Worm (Caenorhabditis elegans) whole organism, L4 larva: Measurements from ENCODE around the gene nhr-35.

Source experiments
- D1046.2 ChIP-seq: fragments of 200-800 bp; sonication (Bioruptor generic); IDR thresholded peaks from 2 replicates; pipeline ENCODE4 v1.3.6; 2022; ENCODE audit warnings: missing genetic modification characterization, missing compliant biosample characterization
- F10B5.3 ChIP-seq: sonication (generic microtip); optimal IDR thresholded peaks from 2 replicates; lab custom pipeline; 2016; ENCODE audit warnings: mild to moderate bottlenecking, missing genetic modification characterization, missing compliant biosample characterization
- F26F4.8 ChIP-seq: fragments of 200-800 bp; sonication (Bioruptor generic); conservative IDR thresholded peaks from 2 replicates; pipeline ENCODE4 v1.3.6; 2022; ENCODE audit warnings: missing genetic modification characterization, missing compliant biosample characterization
- F44E2.7 ChIP-seq: fragments of 200-800 bp; sonication (Bioruptor generic); IDR thresholded peaks from 2 replicates; pipeline ENCODE4 v2.1.2; 2022; ENCODE audit warnings: missing genetic modification characterization, missing compliant biosample characterization
- T26A8.4 ChIP-seq: fragments of 200-800 bp; sonication (Bioruptor generic); IDR thresholded peaks from 2 replicates; pipeline ENCODE4 v1.3.6; 2022; ENCODE audit warnings: missing genetic modification characterization, missing compliant biosample characterization
- Y5F2A.4 ChIP-seq: fragments of 200-800 bp; sonication (Bioruptor generic); optimal IDR thresholded peaks from 2 replicates; lab custom pipeline; 2018; ENCODE audit warnings: mild to moderate bottlenecking, missing genetic modification characterization, missing compliant biosample characterization
- ZK546.5 ChIP-seq, 2 experiments: sonication (generic microtip); optimal IDR thresholded peaks; 2 replicates each; lab custom pipeline; 2017; ENCODE audit warnings: missing biosample characterization in 2 of 2, missing genetic modification characterization in 2 of 2
- aha-1 ChIP-seq: fragments of 150-350 bp; peaks from one replicate; lab custom pipeline; 2014; ENCODE audit warnings: missing biosample characterization, missing genetic modification characterization
- arid-1 ChIP-seq: fragments of 200-800 bp; sonication (Bioruptor generic); conservative IDR thresholded peaks from 2 replicates; pipeline ENCODE4 v1.3.6; 2022; ENCODE audit warnings: missing genetic modification reagents, missing genetic modification characterization, missing compliant biosample characterization
- ceh-20 ChIP-seq: fragments of 200-800 bp; sonication (Bioruptor generic); IDR thresholded peaks from 2 replicates; pipeline ENCODE4 v1.3.6; 2022; ENCODE audit warnings: missing genetic modification reagents, missing genetic modification characterization, missing compliant biosample characterization
- ceh-44 ChIP-seq: fragments of 200-800 bp; sonication (Bioruptor generic); IDR thresholded peaks from 2 replicates; pipeline ENCODE4 v1.3.6; 2022; ENCODE audit warnings: missing genetic modification reagents, missing genetic modification characterization, missing compliant biosample characterization
- ceh-82 ChIP-seq: sonication (generic microtip); optimal IDR thresholded peaks from 2 replicates; lab custom pipeline; 2017; ENCODE audit warnings: missing biosample characterization, missing genetic modification characterization
- cey-2 ChIP-seq: sonication (generic microtip); optimal IDR thresholded peaks from 3 replicates; lab custom pipeline; 2017; ENCODE audit warnings: missing genetic modification characterization, mild to moderate bottlenecking, missing compliant biosample characterization, antibody characterized with exemption, borderline replicate concordance; ENCODE audit not compliant: insufficient read depth
- daf-12 ChIP-seq: fragments of 150-350 bp; optimal IDR thresholded peaks from 2 replicates; lab custom pipeline; 2014; ENCODE audit warnings: missing biosample characterization, missing genetic modification reagents, missing genetic modification characterization
- daf-16 ChIP-seq, 3 experiments: sonication (generic microtip); optimal IDR thresholded peaks; 2 replicates each; lab custom pipeline; 2016 to 2017; ENCODE audit warnings: missing genetic modification characterization in 3 of 3, missing genetic modification reagents in 3 of 3, mild to moderate bottlenecking in 2 of 3, missing compliant biosample characterization in 2 of 3, missing biosample characterization in 1 of 3, moderate library complexity in 1 of 3
- daf-19 ChIP-seq: fragments of 200-800 bp; sonication (Bioruptor generic); conservative IDR thresholded peaks from 2 replicates; pipeline ENCODE4 v1.3.6; 2022; ENCODE audit warnings: missing genetic modification characterization, missing compliant biosample characterization
- daf-8 ChIP-seq: fragments of 200-800 bp; sonication (Bioruptor generic); IDR thresholded peaks from 2 replicates; pipeline ENCODE4 v1.3.6; 2022; ENCODE audit warnings: missing genetic modification characterization, missing compliant biosample characterization
- dmd-6 ChIP-seq: fragments of 200-800 bp; sonication (Bioruptor generic); IDR thresholded peaks from 2 replicates; pipeline ENCODE4 v1.3.6; 2022; ENCODE audit warnings: missing genetic modification reagents, missing genetic modification characterization, missing compliant biosample characterization
- dmd-8 ChIP-seq: fragments of 200-800 bp; sonication (Bioruptor generic); IDR thresholded peaks from 2 replicates; pipeline ENCODE4 v1.3.6; 2022; ENCODE audit warnings: missing genetic modification characterization, missing compliant biosample characterization
- dve-1 ChIP-seq: sonication (generic microtip); optimal IDR thresholded peaks from 2 replicates; lab custom pipeline; 2017; ENCODE audit warnings: antibody characterized with exemption, mild to moderate bottlenecking, missing genetic modification characterization, missing compliant biosample characterization; ENCODE audit not compliant: insufficient read depth
- egl-27 ChIP-seq: sonication (generic microtip); optimal IDR thresholded peaks from 3 replicates; lab custom pipeline; 2017; ENCODE audit warnings: missing biosample characterization, missing genetic modification reagents, missing genetic modification characterization
- hif-1 ChIP-seq, 2 experiments: sonication (generic microtip); optimal IDR thresholded peaks; 2 replicates each; lab custom pipeline; 2016 to 2017; ENCODE audit warnings: missing compliant biosample characterization in 2 of 2, missing genetic modification characterization in 2 of 2, missing genetic modification reagents in 2 of 2, missing genotype in 2 of 2, mild to moderate bottlenecking in 1 of 2
- hlh-11 ChIP-seq: fragments of 200-800 bp; sonication (Bioruptor generic); optimal IDR thresholded peaks from 2 replicates; lab custom pipeline; 2018; ENCODE audit warnings: mild to moderate bottlenecking, missing genetic modification characterization, missing compliant biosample characterization
- hlh-30 ChIP-seq: sonication (generic microtip); optimal IDR thresholded peaks from 2 replicates; lab custom pipeline; 2017; ENCODE audit warnings: antibody characterized with exemption, mild to moderate bottlenecking, missing genetic modification characterization, missing compliant biosample characterization; ENCODE audit not compliant: insufficient read depth
- lim-7 ChIP-seq: fragments of 200-800 bp; sonication (Bioruptor generic); IDR thresholded peaks from 2 replicates; pipeline ENCODE4 v1.3.6; 2022; ENCODE audit warnings: missing genetic modification characterization, missing compliant biosample characterization
- lin-1 ChIP-seq: fragments of 200-800 bp; sonication (Bioruptor generic); IDR thresholded peaks from 2 replicates; pipeline ENCODE4 v1.3.6; 2022; ENCODE audit warnings: missing genetic modification reagents, missing genetic modification characterization, missing compliant biosample characterization
- lin-15B ChIP-seq: fragments of 150-350 bp; sonication (generic microtip); optimal IDR thresholded peaks from 3 replicates; lab custom pipeline; 2014; ENCODE audit warnings: missing biosample characterization, missing genetic modification characterization
- lin-38 ChIP-seq: fragments of 200-800 bp; sonication (Bioruptor generic); IDR thresholded peaks from 2 replicates; pipeline ENCODE4 v1.3.6; 2022; ENCODE audit warnings: missing genetic modification reagents, missing genetic modification characterization, missing compliant biosample characterization
- lir-3 ChIP-seq: sonication (generic microtip); optimal IDR thresholded peaks from 2 replicates; lab custom pipeline; 2016; ENCODE audit warnings: mild to moderate bottlenecking, missing genetic modification characterization, missing compliant biosample characterization
- mdt-29 ChIP-seq: fragments of 200-800 bp; sonication (Bioruptor generic); IDR thresholded peaks from 2 replicates; pipeline ENCODE4 v1.3.6; 2022; ENCODE audit warnings: missing genetic modification reagents, missing genetic modification characterization, missing compliant biosample characterization
- mes-2 ChIP-seq: sonication (generic microtip); optimal IDR thresholded peaks from 2 replicates; lab custom pipeline; 2016; ENCODE audit warnings: missing genotype, mild to moderate bottlenecking, missing genetic modification characterization, missing compliant biosample characterization; ENCODE audit not compliant: poor library complexity, severe bottlenecking
- mxl-2 ChIP-seq: fragments of 200-800 bp; sonication (Bioruptor generic); conservative IDR thresholded peaks from 2 replicates; pipeline ENCODE4 v1.3.6; 2022; ENCODE audit warnings: missing genetic modification reagents, missing genetic modification characterization, missing compliant biosample characterization
- nhr-28 ChIP-seq: fragments of 150-350 bp; optimal IDR thresholded peaks from 2 replicates; lab custom pipeline; 2014; ENCODE audit warnings: missing biosample characterization, missing genetic modification characterization
- nhr-48 ChIP-seq: sonication (generic microtip); optimal IDR thresholded peaks from 2 replicates; lab custom pipeline; 2016; ENCODE audit warnings: mild to moderate bottlenecking, missing genetic modification characterization, missing compliant biosample characterization
- nhr-76 ChIP-seq: fragments of 150-350 bp; optimal IDR thresholded peaks from 2 replicates; lab custom pipeline; 2014; ENCODE audit warnings: missing biosample characterization, missing genetic modification characterization
- nhr-77 ChIP-seq: fragments of 150-350 bp; optimal IDR thresholded peaks from 2 replicates; lab custom pipeline; 2014; ENCODE audit warnings: missing biosample characterization, missing genetic modification characterization
- pqm-1 ChIP-seq: sonication (generic microtip); optimal IDR thresholded peaks from 2 replicates; lab custom pipeline; 2017; ENCODE audit warnings: missing biosample characterization, missing genetic modification characterization
- rbr-2 ChIP-seq: sonication (generic microtip); optimal IDR thresholded peaks from 2 replicates; lab custom pipeline; 2016; ENCODE audit warnings: missing genotype, missing genetic modification characterization, missing compliant biosample characterization
- sdz-12 ChIP-seq: fragments of 200-800 bp; sonication (Bioruptor generic); optimal IDR thresholded peaks from 2 replicates; lab custom pipeline; 2018; ENCODE audit warnings: mild to moderate bottlenecking, missing genetic modification characterization, missing compliant biosample characterization
- snpc-4 ChIP-seq: fragments of 150-350 bp; optimal IDR thresholded peaks from 2 replicates; lab custom pipeline; 2014; ENCODE audit warnings: missing biosample characterization, missing genetic modification characterization
- spr-1 ChIP-seq: sonication (generic microtip); optimal IDR thresholded peaks from 2 replicates; lab custom pipeline; 2016; ENCODE audit warnings: mild to moderate bottlenecking, missing genetic modification characterization, missing compliant biosample characterization
- spr-3 ChIP-seq: fragments of 200-800 bp; sonication (Bioruptor generic); optimal IDR thresholded peaks from 2 replicates; lab custom pipeline; 2018; ENCODE audit warnings: mild to moderate bottlenecking, missing genetic modification characterization, missing compliant biosample characterization
- tra-1 ChIP-seq: fragments of 200-800 bp; sonication (Bioruptor generic); IDR thresholded peaks from 2 replicates; pipeline ENCODE4 v1.3.6; 2022; ENCODE audit warnings: missing genetic modification reagents, missing genetic modification characterization, missing compliant biosample characterization
- unc-130 ChIP-seq: sonication (generic microtip); optimal IDR thresholded peaks from 2 replicates; lab custom pipeline; 2016; ENCODE audit warnings: missing genetic modification reagents, missing genetic modification characterization, missing compliant biosample characterization
- unc-62 ChIP-seq, 3 experiments: fragments of 150-350 bp in 1 of 3; sonication (generic microtip); optimal IDR thresholded peaks in 2 of 3; peaks in 1 of 3; 1 replicate in 1 of 3; 2 replicates in 2 of 3; lab custom pipeline; 2014 to 2017; ENCODE audit warnings: missing biosample characterization in 3 of 3, missing genetic modification characterization in 3 of 3, missing genetic modification reagents in 3 of 3, missing genotype in 1 of 3
- zag-1 ChIP-seq: fragments of 150-350 bp; optimal IDR thresholded peaks from 2 replicates; lab custom pipeline; 2014; ENCODE audit warnings: missing biosample characterization, missing genetic modification characterization
- zip-11 ChIP-seq: fragments of 200-800 bp; sonication (Bioruptor generic); IDR thresholded peaks from 2 replicates; pipeline ENCODE4 v1.3.6; 2022; ENCODE audit warnings: missing genetic modification characterization, missing compliant biosample characterization
- zip-2 ChIP-seq: fragments of 150-350 bp; optimal IDR thresholded peaks from 2 replicates; lab custom pipeline; 2014; ENCODE audit warnings: missing biosample characterization, missing genetic modification characterization
- ztf-11 ChIP-seq: fragments of 150-350 bp; optimal IDR thresholded peaks from 2 replicates; lab custom pipeline; 2014; ENCODE audit warnings: missing biosample characterization, missing genetic modification characterization

nhr-35 gene

DNA sequence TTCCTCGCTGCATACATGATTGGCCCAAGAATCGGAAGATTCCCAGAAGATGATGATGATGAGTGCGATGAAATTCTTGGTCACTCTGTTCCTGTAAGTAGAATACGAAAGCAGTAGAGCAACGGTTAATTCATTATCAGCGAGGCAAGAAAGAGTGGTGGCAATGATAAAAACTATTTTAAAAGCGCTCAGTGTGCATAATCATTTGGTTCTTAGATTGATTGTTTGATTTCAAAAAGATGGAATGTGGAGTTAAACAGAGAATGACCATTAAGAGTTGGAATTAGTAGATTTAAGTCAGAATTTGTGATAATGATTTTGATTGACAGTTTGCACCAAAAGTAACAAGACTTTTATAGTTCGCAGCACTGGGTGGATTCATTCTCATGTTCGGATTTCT lies 34.6 kb downstream of the nhr-35 start:
- TF ChIP-seq nhr-28 (tag; lab: Kevin White, UChicago) (peak; percentile 53), daf-12 (tag; lab: Kevin White, UChicago) (no peak), lin-15B (tag; lab: Kevin White, UChicago) (no peak), snpc-4 (no peak), dmd-8 (no peak), nhr-76 (no peak), mes-2 (no peak), F10B5.3 (tag; lab: Kevin White, UChicago) (no peak), mdt-29 (GFP tag; lab: Robert Waterston, UW) (no peak), F44E2.7 (no peak), hlh-11 (tag; lab: Kevin White, UChicago) (peak; percentile 32), daf-8 (GFP tag; lab: Robert Waterston, UW) (no peak), ztf-11 (tag; lab: Kevin White, UChicago) (no peak), lir-3 (tag; lab: Kevin White, UChicago) (no peak), zip-11 (GFP tag; lab: Robert Waterston, UW) (no peak), D1046.2 (GFP tag; lab: Robert Waterston, UW) (no peak), pqm-1 (peak; percentile 70), dmd-6 (GFP tag; lab: Robert Waterston, UW) (peak; percentile 83), dve-1 (tag; lab: Kevin White, UChicago) (peak; percentile 20), Y5F2A.4 (no peak), ceh-82 (tag; lab: Kevin White, UChicago) (no peak), zip-2 (no peak), T26A8.4 (GFP tag; lab: Robert Waterston, UW) (no peak), tra-1 (GFP tag; lab: Robert Waterston, UW) (0 out of 2 replicates have a peak, but pooled peaks have one; percentile 7), lim-7 (GFP tag; lab: Robert Waterston, UW) (no peak), ZK546.5 (tag; optimal IDR thresholded peaks at IDR 0.05; lab: Kevin White, UChicago) (no peak), unc-62 (GFP tag; optimal IDR thresholded peaks at IDR 0.05 in 1 of 2; lab: Kevin White, UChicago) (no peak), unc-62 (tag; optimal IDR thresholded peaks at IDR 0.05; lab: Kevin White, UChicago) (no peak), spr-1 (tag; lab: Kevin White, UChicago) (no peak), nhr-48 (tag; lab: Kevin White, UChicago) (no peak), hlh-30 (tag; lab: Kevin White, UChicago) (no peak), aha-1 (tag; lab: Kevin White, UChicago) (peak; percentile 31), daf-19 (GFP tag; lab: Robert Waterston, UW) (no peak), arid-1 (GFP tag; lab: Robert Waterston, UW) (no peak), egl-27 (no peak), daf-16 (GFP tag; optimal IDR thresholded peaks at IDR 0.05; lab: Kevin White, UChicago) (no peak), daf-16 (tag; optimal IDR thresholded peaks at IDR 0.05; lab: Kevin White, UChicago) (peak; percentile 18), nhr-77 (tag; lab: Kevin White, UChicago) (no peak), spr-3 (GFP tag; lab: Kevin White, UChicago) (no peak), F26F4.8 (GFP tag; lab: Robert Waterston, UW) (no peak), lin-38 (GFP tag; lab: Robert Waterston, UW) (no peak), sdz-12 (no peak), ceh-20 (no peak), zag-1 (tag; lab: Kevin White, UChicago) (no peak)
- TF ChIP-seq, all 104 proteins: peak for 8

DNA sequence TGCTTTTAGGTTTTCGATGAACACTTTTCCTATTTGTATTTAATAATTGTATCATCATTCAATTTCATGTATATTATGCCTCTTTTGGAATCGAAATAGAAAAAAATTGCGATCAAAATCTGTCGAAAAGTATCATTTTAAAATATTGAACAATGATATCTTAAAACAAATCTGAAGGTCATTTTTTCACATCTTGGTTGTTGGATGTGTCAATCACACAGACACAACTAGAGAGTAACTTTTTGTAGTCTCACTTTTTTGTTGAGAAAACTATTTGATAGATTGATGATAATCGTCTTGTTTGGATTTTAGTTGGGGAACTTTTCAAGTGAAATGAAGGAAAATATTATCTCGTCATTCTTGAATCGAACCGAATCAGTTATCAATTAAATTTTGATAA lies 36.8 kb downstream of the nhr-35 start:
- TF ChIP-seq hif-1 (tag; optimal IDR thresholded peaks at IDR 0.05; lab: Kevin White, UChicago) (no peak), ceh-44 (GFP tag; lab: Robert Waterston, UW) (no peak), dve-1 (tag; lab: Kevin White, UChicago) (no peak), unc-62 (GFP tag; optimal IDR thresholded peaks at IDR 0.05 in 1 of 2; lab: Kevin White, UChicago) (peak in 1 of 2 experiments; percentile 75), unc-62 (tag; optimal IDR thresholded peaks at IDR 0.05; lab: Kevin White, UChicago) (no peak), unc-130 (GFP tag; lab: Kevin White, UChicago) (no peak), rbr-2 (tag; lab: Kevin White, UChicago) (no peak), nhr-28 (tag; lab: Kevin White, UChicago) (peak; percentile 63), dmd-6 (GFP tag; lab: Robert Waterston, UW) (peak; percentile 28; the same call in 1 of the 2 replicates), mxl-2 (GFP tag; lab: Robert Waterston, UW) (no peak), cey-2 (tag; lab: Kevin White, UChicago) (no peak), lin-15B (tag; lab: Kevin White, UChicago) (no peak), lin-1 (no peak)
